Worm (Caenorhabditis elegans) whole organism, L1 larva: ENCODE measurements around the gene golg-2.

Source experiments
- F16B12.6 ChIP-seq: fragments of 150-350 bp; optimal IDR thresholded peaks from 2 replicates; lab custom pipeline; 2014; ENCODE audit warnings: missing biosample characterization, missing genetic modification characterization
- Y116A8C.19 ChIP-seq: sonication (generic microtip); optimal IDR thresholded peaks from 2 replicates; lab custom pipeline; 2016; ENCODE audit warnings: missing compliant biosample characterization, missing genetic modification characterization, borderline replicate concordance
- aha-1 ChIP-seq: fragments of 150-350 bp; optimal IDR thresholded peaks from 2 replicates; lab custom pipeline; 2014; ENCODE audit warnings: missing biosample characterization, missing genetic modification characterization
- blmp-1 ChIP-seq: fragments of 150-350 bp; optimal IDR thresholded peaks from 2 replicates; lab custom pipeline; 2014; ENCODE audit warnings: missing biosample characterization, missing genetic modification characterization
- ceh-63 ChIP-seq: fragments of 200-800 bp; sonication (Bioruptor generic); optimal IDR thresholded peaks from 2 replicates; lab custom pipeline; 2018; ENCODE audit warnings: mild to moderate bottlenecking, missing genetic modification characterization, missing compliant biosample characterization
- ceh-8 ChIP-seq: fragments of 200-800 bp; sonication (Bioruptor generic); optimal IDR thresholded peaks from 2 replicates; lab custom pipeline; 2018; ENCODE audit warnings: mild to moderate bottlenecking, missing genetic modification characterization, moderate library complexity, missing compliant biosample characterization
- ceh-82 ChIP-seq, 3 experiments: fragments of 150-350 bp in 1 of 3; sonication (generic microtip) in 2 of 3; optimal IDR thresholded peaks; 2 replicates each; lab custom pipeline; 2014 to 2017; ENCODE audit warnings: missing biosample characterization in 3 of 3, missing genetic modification characterization in 3 of 3
- ceh-88 ChIP-seq: fragments of 200-800 bp; sonication (Bioruptor generic); IDR thresholded peaks from 2 replicates; pipeline ENCODE4 v1.3.6; 2022; ENCODE audit warnings: missing genetic modification characterization, missing compliant biosample characterization
- ces-1 ChIP-seq: fragments of 150-350 bp; optimal IDR thresholded peaks from 2 replicates; lab custom pipeline; 2014; ENCODE audit warnings: missing biosample characterization, missing genetic modification reagents, missing genetic modification characterization
- efl-1 ChIP-seq, 4 experiments: fragments of 150-350 bp; optimal IDR thresholded peaks in 3 of 4; peaks in 1 of 4; 1 replicate in 1 of 4; 2 replicates in 3 of 4; lab custom pipeline; 2014; ENCODE audit warnings: missing biosample characterization in 2 of 4, missing genetic modification characterization in 2 of 4, missing genetic modification reagents in 2 of 4
- efl-3 ChIP-seq: fragments of 200-800 bp; sonication (Bioruptor generic); optimal IDR thresholded peaks from 2 replicates; lab custom pipeline; 2018; ENCODE audit warnings: mild to moderate bottlenecking, missing genetic modification characterization, missing compliant biosample characterization
- egl-13 ChIP-seq: sonication (generic microtip); optimal IDR thresholded peaks from 2 replicates; lab custom pipeline; 2016; ENCODE audit warnings: missing genotype, missing genetic modification reagents, missing genetic modification characterization, missing compliant biosample characterization
- egl-27 ChIP-seq, 2 experiments: fragments of 150-350 bp in 1 of 2; sonication (generic microtip); optimal IDR thresholded peaks; 3 replicates each; lab custom pipeline; 2017 to 2018; ENCODE audit warnings: missing biosample characterization in 2 of 2, missing genetic modification characterization in 2 of 2, missing genetic modification reagents in 2 of 2
- elt-2 ChIP-seq: sonication (generic microtip); optimal IDR thresholded peaks from 2 replicates; lab custom pipeline; 2016; ENCODE audit warnings: missing genetic modification characterization, mild to moderate bottlenecking, inconsistent platforms, missing compliant biosample characterization, missing genetic modification reagents
- elt-3 ChIP-seq, 6 experiments: fragments of 150-350 bp in 1 of 6; sonication (generic microtip); optimal IDR thresholded peaks; 2 replicates each; lab custom pipeline; 2017 to 2018; ENCODE audit warnings: missing biosample characterization in 6 of 6, missing genetic modification characterization in 6 of 6, inconsistent platforms in 1 of 6
- fkh-4 ChIP-seq: sonication (generic microtip); optimal IDR thresholded peaks from 2 replicates; lab custom pipeline; 2016; ENCODE audit warnings: missing compliant biosample characterization, missing genetic modification characterization, borderline replicate concordance
- fkh-8 ChIP-seq: sonication (generic microtip); optimal IDR thresholded peaks from 2 replicates; lab custom pipeline; 2016; ENCODE audit warnings: mild to moderate bottlenecking, missing genetic modification characterization, missing compliant biosample characterization
- fos-1 ChIP-seq: fragments of 150-350 bp; optimal IDR thresholded peaks from 2 replicates; lab custom pipeline; 2014; ENCODE audit warnings: missing biosample characterization, missing genetic modification characterization
- grh-1 ChIP-seq: fragments of 200-800 bp; sonication (Bioruptor generic); IDR thresholded peaks from 2 replicates; pipeline ENCODE4 v1.3.6; 2022; ENCODE audit warnings: missing genetic modification reagents, missing genetic modification characterization, missing compliant biosample characterization
- hlh-17 ChIP-seq: fragments of 200-800 bp; sonication (Bioruptor generic); optimal IDR thresholded peaks from 2 replicates; lab custom pipeline; 2018; ENCODE audit warnings: missing genetic modification characterization, mild to moderate bottlenecking, missing compliant biosample characterization, moderate library complexity, borderline replicate concordance
- hlh-4 ChIP-seq: sonication (generic microtip); optimal IDR thresholded peaks from 2 replicates; lab custom pipeline; 2016; ENCODE audit warnings: mild to moderate bottlenecking, missing genetic modification characterization, missing compliant biosample characterization
- isw-1 ChIP-seq: fragments of 200-800 bp; sonication (Bioruptor generic); IDR thresholded peaks from 2 replicates; pipeline ENCODE4 v1.3.6; 2022; ENCODE audit warnings: missing genetic modification characterization, missing compliant biosample characterization
- jun-1 ChIP-seq: fragments of 150-350 bp; optimal IDR thresholded peaks from 2 replicates; lab custom pipeline; 2014; ENCODE audit warnings: missing biosample characterization, missing genetic modification reagents, missing genetic modification characterization
- lin-13 ChIP-seq: fragments of 150-350 bp; optimal IDR thresholded peaks from 2 replicates; lab custom pipeline; 2014; ENCODE audit warnings: missing biosample characterization, missing genetic modification reagents, missing genetic modification characterization
- lin-15B ChIP-seq: fragments of 150-350 bp; sonication (generic microtip); optimal IDR thresholded peaks from 3 replicates; lab custom pipeline; 2014; ENCODE audit warnings: missing biosample characterization, missing genetic modification characterization
- lin-35 ChIP-seq, 2 experiments: fragments of 150-350 bp; optimal IDR thresholded peaks; 2 replicates each; lab custom pipeline; 2014; ENCODE audit warnings: missing biosample characterization in 2 of 2, missing genetic modification characterization in 2 of 2, missing genetic modification reagents in 2 of 2
- lin-39 ChIP-seq: fragments of 150-350 bp; optimal IDR thresholded peaks from 2 replicates; lab custom pipeline; 2014; ENCODE audit warnings: missing biosample characterization, missing genetic modification reagents, missing genetic modification characterization
- lir-3 ChIP-seq: sonication (generic microtip); optimal IDR thresholded peaks from 2 replicates; lab custom pipeline; 2016; ENCODE audit warnings: mild to moderate bottlenecking, missing genetic modification characterization, moderate library complexity, missing compliant biosample characterization; ENCODE audit not compliant: poor library complexity
- mab-9 ChIP-seq: fragments of 200-800 bp; sonication (Bioruptor generic); IDR thresholded peaks from 2 replicates; pipeline ENCODE4 v1.3.6; 2022; ENCODE audit warnings: missing genetic modification reagents, missing genetic modification characterization, missing compliant biosample characterization
- mdl-1 ChIP-seq, 2 experiments: fragments of 150-350 bp; optimal IDR thresholded peaks; 2 replicates each; lab custom pipeline; 2014 to 2017; ENCODE audit warnings: missing biosample characterization in 2 of 2, missing genetic modification characterization in 2 of 2, inconsistent platforms in 1 of 2
- mep-1 ChIP-seq: fragments of 150-350 bp; optimal IDR thresholded peaks from 2 replicates; lab custom pipeline; 2014; ENCODE audit warnings: missing biosample characterization, missing genetic modification characterization
- nhr-11 ChIP-seq: fragments of 150-350 bp; optimal IDR thresholded peaks from 2 replicates; lab custom pipeline; 2014; ENCODE audit warnings: missing biosample characterization, missing genetic modification characterization
- nhr-19 ChIP-seq: fragments of 200-800 bp; sonication (Bioruptor generic); conservative IDR thresholded peaks from 2 replicates; pipeline ENCODE4 v1.3.6; 2022; ENCODE audit warnings: missing genetic modification characterization, missing compliant biosample characterization
- nhr-20 ChIP-seq: sonication (generic microtip); optimal IDR thresholded peaks from 2 replicates; lab custom pipeline; 2016; ENCODE audit warnings: mild to moderate bottlenecking, missing genetic modification characterization, missing compliant biosample characterization
- nhr-237 ChIP-seq: fragments of 150-350 bp; optimal IDR thresholded peaks from 2 replicates; lab custom pipeline; 2014; ENCODE audit warnings: missing biosample characterization, missing genetic modification characterization
- nhr-47 ChIP-seq: sonication (generic microtip); optimal IDR thresholded peaks from 2 replicates; lab custom pipeline; 2016; ENCODE audit warnings: mild to moderate bottlenecking, missing genetic modification characterization, moderate library complexity, missing compliant biosample characterization
- nhr-71 ChIP-seq: sonication (generic microtip); optimal IDR thresholded peaks from 2 replicates; lab custom pipeline; 2016; ENCODE audit warnings: mild to moderate bottlenecking, missing genetic modification characterization, moderate library complexity, missing compliant biosample characterization
- nhr-76 ChIP-seq: sonication (generic microtip); optimal IDR thresholded peaks from 2 replicates; lab custom pipeline; 2017; ENCODE audit warnings: missing biosample characterization, missing genetic modification characterization
- nhr-84 ChIP-seq: sonication (generic microtip); optimal IDR thresholded peaks from 2 replicates; lab custom pipeline; 2017; ENCODE audit warnings: missing biosample characterization, missing genetic modification characterization
- nhr-85 ChIP-seq: sonication (generic microtip); peaks from one replicate; lab custom pipeline; 2016; ENCODE audit warnings: missing genetic modification characterization, inconsistent platforms, missing compliant biosample characterization
- nhr-90 ChIP-seq: sonication (generic microtip); optimal IDR thresholded peaks from 2 replicates; lab custom pipeline; 2016; ENCODE audit warnings: mild to moderate bottlenecking, missing genetic modification characterization, missing compliant biosample characterization; ENCODE audit not compliant: poor library complexity
- pag-3 ChIP-seq: sonication (generic microtip); optimal IDR thresholded peaks from 2 replicates; lab custom pipeline; 2017; ENCODE audit warnings: missing genetic modification characterization, mild to moderate bottlenecking, missing compliant biosample characterization, antibody characterized with exemption, borderline replicate concordance; ENCODE audit not compliant: insufficient read depth
- rnt-1 ChIP-seq: sonication (generic microtip); optimal IDR thresholded peaks from 2 replicates; lab custom pipeline; 2016; ENCODE audit warnings: mild to moderate bottlenecking, missing genetic modification characterization, moderate library complexity, missing compliant biosample characterization
- skn-1 ChIP-seq: fragments of 150-350 bp; optimal IDR thresholded peaks from 2 replicates; lab custom pipeline; 2014; ENCODE audit warnings: missing biosample characterization, missing genetic modification characterization
- snu-23 ChIP-seq: sonication (generic microtip); optimal IDR thresholded peaks from 2 replicates; lab custom pipeline; 2016; ENCODE audit warnings: missing genetic modification characterization, missing compliant biosample characterization
- sptf-1 ChIP-seq: fragments of 150-350 bp; optimal IDR thresholded peaks from 2 replicates; lab custom pipeline; 2014; ENCODE audit warnings: missing biosample characterization, missing genetic modification characterization
- tbx-2 ChIP-seq: sonication (generic microtip); optimal IDR thresholded peaks from 2 replicates; lab custom pipeline; 2016; ENCODE audit warnings: missing genetic modification characterization, missing compliant biosample characterization
- tlp-1 ChIP-seq: fragments of 150-350 bp; optimal IDR thresholded peaks from 2 replicates; lab custom pipeline; 2014; ENCODE audit warnings: missing biosample characterization, missing genetic modification characterization
- vab-15 ChIP-seq: sonication (generic microtip); optimal IDR thresholded peaks from 2 replicates; lab custom pipeline; 2017; ENCODE audit warnings: missing genotype, mild to moderate bottlenecking, missing genetic modification characterization, missing compliant biosample characterization
- zag-1 ChIP-seq: fragments of 150-350 bp; optimal IDR thresholded peaks from 2 replicates; lab custom pipeline; 2014; ENCODE audit warnings: missing biosample characterization, missing genetic modification characterization
- zip-4 ChIP-seq: fragments of 200-800 bp; sonication (Bioruptor generic); optimal IDR thresholded peaks from 2 replicates; lab custom pipeline; 2018; ENCODE audit warnings: mild to moderate bottlenecking, missing genetic modification characterization, moderate library complexity, missing compliant biosample characterization

golg-2 gene

ce11 chrII:5061794-5062368 lies 22.0 kb upstream of the golg-2 start, which contains the start of gene smc-5 (continued):
- TF ChIP-seq hlh-4 (tag; lab: Kevin White, UChicago), result no peak
- TF ChIP-seq zag-1 (tag; lab: Kevin White, UChicago), result no peak
- peak; percentile 73 for TF ChIP-seq nhr-47 (tag; lab: Kevin White, UChicago)
- TF ChIP-seq efl-1 (optimal IDR thresholded peaks at IDR 0.05; lab: Kevin White, UChicago), result peak; percentile 84 to 88
- TF ChIP-seq efl-1 (GFP tag; optimal IDR thresholded peaks at IDR 0.05 in 1 of 2; lab: Kevin White, UChicago), result peak; percentile 86 to 98
- TF ChIP-seq grh-1, result no peak
- no peak for TF ChIP-seq egl-27 (tag; optimal IDR thresholded peaks at IDR 0.05; lab: Kevin White, UChicago)
- peak; percentile 66 for TF ChIP-seq nhr-20 (tag; lab: Kevin White, UChicago)
- peak; percentile 69 for TF ChIP-seq nhr-85 (tag; lab: Kevin White, UChicago)
- TF ChIP-seq zip-4, result no peak
- no peak for TF ChIP-seq aha-1 (tag; lab: Kevin White, UChicago)
- no peak for TF ChIP-seq hlh-17 (GFP tag; lab: Kevin White, UChicago)
- TF ChIP-seq ceh-82 (tag; optimal IDR thresholded peaks at IDR 0.05; lab: Kevin White, UChicago), result peak in 2 of 3 experiments; percentile 37 to 79
- peak; percentile 41 for TF ChIP-seq lin-13 (GFP tag; lab: Kevin White, UChicago)
- TF ChIP-seq rnt-1 (tag; lab: Kevin White, UChicago), result peak; percentile 82
- TF ChIP-seq tlp-1 (tag; lab: Kevin White, UChicago), result no peak
- TF ChIP-seq egl-13 (tag; lab: Kevin White, UChicago), result no peak
- TF ChIP-seq skn-1 (tag; lab: Kevin White, UChicago), result peak; percentile 89
- peak; percentile 84 to 94 for TF ChIP-seq lin-35 (GFP tag; optimal IDR thresholded peaks at IDR 0.05; lab: Kevin White, UChicago)
- no peak for TF ChIP-seq nhr-84 (tag; lab: Kevin White, UChicago)
- TF ChIP-seq fkh-4 (tag; lab: Kevin White, UChicago), result no peak
- TF ChIP-seq isw-1, result peak; percentile 71
- no peak for TF ChIP-seq ces-1 (GFP tag; lab: Kevin White, UChicago)
- TF ChIP-seq jun-1, result peak; percentile 32
- TF ChIP-seq tbx-2 (tag; lab: Kevin White, UChicago), result peak; percentile 57
- no peak for TF ChIP-seq mab-9
- peak in 1 of 6 experiments; percentile 80 for TF ChIP-seq elt-3 (tag; optimal IDR thresholded peaks at IDR 0.05; lab: Kevin White, UChicago)
- peak; percentile 78 for TF ChIP-seq snu-23 (GFP tag; lab: Kevin White, UChicago)
- no peak for TF ChIP-seq ceh-8 (GFP tag; lab: Kevin White, UChicago)
- TF ChIP-seq nhr-90 (tag; lab: Kevin White, UChicago), result peak; percentile 60
- TF ChIP-seq Y116A8C.19 (tag; lab: Kevin White, UChicago), result no peak
- TF ChIP-seq ceh-63 (GFP tag; lab: Kevin White, UChicago), result no peak
- TF ChIP-seq pag-3 (tag; lab: Kevin White, UChicago), result no peak
- TF ChIP-seq lin-15B (tag; lab: Kevin White, UChicago), result peak; percentile 87
- no peak for TF ChIP-seq efl-3 (GFP tag; lab: Kevin White, UChicago)
- TF ChIP-seq F16B12.6 (tag; lab: Kevin White, UChicago), result peak; percentile 65
- no peak for TF ChIP-seq nhr-237
- peak; percentile 54 for TF ChIP-seq fos-1 (tag; lab: Kevin White, UChicago)
- TF ChIP-seq vab-15 (tag; lab: Kevin White, UChicago), result peak; percentile 60
- TF ChIP-seq nhr-11, result no peak
- peak; percentile 56 for TF ChIP-seq nhr-19 (GFP tag; lab: Robert Waterston, UW)
- peak in 1 of 2 experiments; percentile 42 for TF ChIP-seq mdl-1 (tag; optimal IDR thresholded peaks at IDR 0.05; lab: Kevin White, UChicago)
- no peak for TF ChIP-seq nhr-76
- TF ChIP-seq lir-3 (tag; lab: Kevin White, UChicago), result peak; percentile 73
- peak; percentile 75 for TF ChIP-seq nhr-71
- peak; percentile 46; the same call in 1 of the 2 replicates for TF ChIP-seq ceh-88 (GFP tag; lab: Robert Waterston, UW)
- TF ChIP-seq lin-39 (tag; lab: Kevin White, UChicago), result no peak
- TF ChIP-seq fkh-8 (tag; lab: Kevin White, UChicago), result peak; percentile 75
- TF ChIP-seq mep-1 (tag; lab: Kevin White, UChicago), result peak; percentile 69
- TF ChIP-seq sptf-1 (tag; lab: Kevin White, UChicago), result no peak
- no peak for TF ChIP-seq elt-2 (tag; lab: Kevin White, UChicago)
- TF ChIP-seq blmp-1, result peak; percentile 71
